Worm (Caenorhabditis elegans): Measurements from ENCODE around the gene T04C12.11.

DNA sequence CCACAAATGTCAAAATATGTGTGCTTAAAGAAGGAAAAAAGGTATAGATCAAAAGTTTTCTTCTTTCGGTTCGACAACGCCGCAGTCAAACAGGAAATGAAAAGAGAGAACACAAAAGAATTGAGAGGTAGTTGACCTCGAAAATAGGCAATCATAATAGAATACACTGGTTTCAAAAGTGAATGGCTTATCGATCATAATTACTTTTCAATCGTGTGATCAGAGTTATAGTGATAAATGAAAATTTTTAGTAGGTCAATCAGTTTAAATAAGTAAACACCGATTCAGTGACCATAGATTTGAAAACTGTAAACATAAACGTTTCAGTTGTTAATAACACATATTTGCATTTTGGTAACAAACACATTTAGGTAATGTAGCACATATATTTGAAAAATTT lies 10.3 kb upstream of the T04C12.11 start:
- no peak for TF ChIP-seq lin-39 (tag; optimal IDR thresholded peaks at IDR 0.05)
- TF ChIP-seq dve-1 (tag; optimal IDR thresholded peaks at IDR 0.05; ENCODE audit: insufficient read depth) = peak; percentile 68

Measured in whole organism, L4 larva.